Fruit fly (Drosophila melanogaster) whole organism, embryonic: Measurements from ENCODE around the gene Oseg1.

Source experiments
- Asciz ChIP-seq: fragments of 200-800 bp; sonication (Bioruptor generic); optimal IDR thresholded peaks from 2 replicates; lab custom pipeline; 2017; ENCODE audit warnings: missing biosample characterization, mild to moderate bottlenecking, missing genetic modification characterization, missing genetic modification reagents
- Atf3 ChIP-seq: fragments of 200-800 bp; sonication (Bioruptor generic); optimal IDR thresholded peaks from 3 replicates; lab custom pipeline; 2016; ENCODE audit warnings: missing biosample characterization, missing genetic modification characterization
- B-H1 ChIP-seq: fragments of 200-800 bp; sonication (Bioruptor generic); IDR thresholded peaks from 3 replicates; pipeline ENCODE4 v1.3.6; 2022; ENCODE audit warnings: missing biosample characterization, missing genetic modification characterization
- CG10565 ChIP-seq: fragments of 200-800 bp; sonication (Bioruptor generic); optimal IDR thresholded peaks from 3 replicates; lab custom pipeline; 2016; ENCODE audit warnings: missing biosample characterization, mild to moderate bottlenecking, missing genetic modification characterization
- CG12219 ChIP-seq: fragments of 200-800 bp; sonication (Bioruptor generic); optimal IDR thresholded peaks from 3 replicates; lab custom pipeline; 2018; ENCODE audit warnings: missing biosample characterization, mild to moderate bottlenecking, missing genetic modification characterization
- CG14441 ChIP-seq: fragments of 200-800 bp; sonication (Bioruptor generic); IDR thresholded peaks from 2 replicates; pipeline ENCODE4 v1.3.6; 2022; ENCODE audit warnings: missing biosample characterization, missing genetic modification characterization
- CG14860 ChIP-seq: fragments of 200-800 bp; sonication (Bioruptor generic); IDR thresholded peaks from 3 replicates; pipeline ENCODE4 v1.3.6; 2022; ENCODE audit warnings: missing biosample characterization, missing genetic modification characterization; ENCODE audit not compliant: partially characterized antibody
- CG17802 ChIP-seq: fragments of 200-800 bp; sonication (Bioruptor generic); optimal IDR thresholded peaks from 2 replicates; lab custom pipeline; 2018; ENCODE audit warnings: missing biosample characterization, mild to moderate bottlenecking, missing genetic modification characterization, moderate library complexity
- CG18262 ChIP-seq: fragments of 200-800 bp; optimal IDR thresholded peaks from 3 replicates; lab custom pipeline; 2019; ENCODE audit warnings: missing biosample characterization, mild to moderate bottlenecking, missing genetic modification characterization, moderate library complexity
- CG1832 ChIP-seq: fragments of 200-800 bp; sonication (Bioruptor generic); optimal IDR thresholded peaks from 2 replicates; lab custom pipeline; 2017; ENCODE audit warnings: missing biosample characterization, mild to moderate bottlenecking, missing genetic modification characterization, inconsistent platforms
- CG2129 ChIP-seq: fragments of 200-800 bp; sonication (Bioruptor generic); IDR thresholded peaks from 2 replicates; pipeline ENCODE4 v1.3.6; 2022; ENCODE audit warnings: missing biosample characterization, missing genetic modification characterization; ENCODE audit not compliant: partially characterized antibody
- CG30403 ChIP-seq: fragments of 200-800 bp; sonication (Bioruptor generic); optimal IDR thresholded peaks from 3 replicates; lab custom pipeline; 2016; ENCODE audit warnings: missing biosample characterization, missing genetic modification characterization
- CG3163 ChIP-seq: fragments of 200-800 bp; sonication (Bioruptor generic); optimal IDR thresholded peaks from 3 replicates; lab custom pipeline; 2016; ENCODE audit warnings: missing biosample characterization, missing genetic modification characterization
- CG33213 ChIP-seq: fragments of 200-800 bp; sonication (Bioruptor generic); optimal IDR thresholded peaks from 3 replicates; lab custom pipeline; 2016; ENCODE audit warnings: missing biosample characterization, missing genetic modification characterization
- CG3407 ChIP-seq: fragments of 200-800 bp; sonication (Bioruptor generic); optimal IDR thresholded peaks from 2 replicates; lab custom pipeline; 2018; ENCODE audit warnings: missing biosample characterization, mild to moderate bottlenecking, missing genetic modification characterization
- CG4328 ChIP-seq: fragments of 200-800 bp; sonication (Bioruptor generic); optimal IDR thresholded peaks from 3 replicates; lab custom pipeline; 2017; ENCODE audit warnings: missing biosample characterization, missing genetic modification reagents, missing genetic modification characterization
- CG6654 ChIP-seq: fragments of 200-800 bp; sonication (Bioruptor generic); optimal IDR thresholded peaks from 2 replicates; lab custom pipeline; 2017; ENCODE audit warnings: missing biosample characterization, mild to moderate bottlenecking, missing genetic modification characterization
- CG7786 ChIP-seq: fragments of 200-800 bp; sonication (Bioruptor generic); optimal IDR thresholded peaks from 2 replicates; lab custom pipeline; 2016; ENCODE audit warnings: missing biosample characterization, missing genetic modification characterization
- CG7839 ChIP-seq: fragments of 200-800 bp; sonication (Bioruptor generic); optimal IDR thresholded peaks from 3 replicates; lab custom pipeline; 2018; ENCODE audit warnings: missing biosample characterization, mild to moderate bottlenecking, missing genetic modification characterization, moderate library complexity
- Dek ChIP-seq: fragments of 200-800 bp; sonication (Bioruptor generic); optimal IDR thresholded peaks from 3 replicates; lab custom pipeline; 2019; ENCODE audit warnings: missing biosample characterization, mild to moderate bottlenecking, missing genetic modification characterization, moderate library complexity
- Elba2 ChIP-seq: fragments of 200-800 bp; sonication (Bioruptor generic); optimal IDR thresholded peaks from 3 replicates; lab custom pipeline; 2016; ENCODE audit warnings: missing biosample characterization, missing genetic modification characterization
- H2.0 ChIP-seq: fragments of 200-800 bp; sonication (Bioruptor generic); IDR thresholded peaks from 2 replicates; pipeline ENCODE4 v1.3.6; 2022; ENCODE audit warnings: missing biosample characterization, missing genetic modification characterization
- HLHmδ ChIP-seq: fragments of 200-800 bp; sonication (Bioruptor generic); optimal IDR thresholded peaks from 2 replicates; lab custom pipeline; 2018; ENCODE audit warnings: missing biosample characterization, mild to moderate bottlenecking, missing genetic modification characterization, moderate library complexity
- Lpt ChIP-seq: fragments of >200 bp; optimal IDR thresholded peaks from 2 replicates; lab custom pipeline; 2018; ENCODE audit warnings: missing biosample characterization, missing genetic modification characterization
- MESR4 ChIP-seq: fragments of 200-800 bp; sonication (Bioruptor generic); optimal IDR thresholded peaks from 2 replicates; lab custom pipeline; 2018; ENCODE audit warnings: missing biosample characterization, mild to moderate bottlenecking, missing genetic modification characterization, moderate library complexity
- Med ChIP-seq: fragments of 200-800 bp; sonication (Bioruptor generic); peaks from one replicate; lab custom pipeline; 2016; ENCODE audit warnings: missing biosample characterization, missing genetic modification characterization, mild to moderate bottlenecking, inconsistent platforms, moderate library complexity
- Meics ChIP-seq: fragments of 200-800 bp; sonication (Bioruptor generic); optimal IDR thresholded peaks from 2 replicates; lab custom pipeline; 2017; ENCODE audit warnings: missing biosample characterization, mild to moderate bottlenecking, missing genetic modification characterization
- NC2α ChIP-seq: fragments of 200-800 bp; sonication (Bioruptor generic); optimal IDR thresholded peaks from 2 replicates; lab custom pipeline; 2016; ENCODE audit warnings: missing biosample characterization, missing genetic modification characterization
- Neu2 ChIP-seq: fragments of 200-800 bp; sonication (Bioruptor generic); optimal IDR thresholded peaks from 3 replicates; lab custom pipeline; 2016; ENCODE audit warnings: missing biosample characterization, missing genetic modification characterization, borderline replicate concordance
- Ptx1 ChIP-seq: fragments of 200-800 bp; sonication (Bioruptor generic); IDR thresholded peaks from 2 replicates; pipeline ENCODE4 v1.3.6; 2022; ENCODE audit warnings: missing biosample characterization, missing genetic modification characterization
- Spps ChIP-seq: fragments of 200-800 bp; sonication (Bioruptor generic); optimal IDR thresholded peaks from 2 replicates; lab custom pipeline; 2018; ENCODE audit warnings: missing biosample characterization, mild to moderate bottlenecking, missing genetic modification characterization
- bigmax ChIP-seq: fragments of 200-800 bp; sonication (Bioruptor generic); optimal IDR thresholded peaks from 2 replicates; lab custom pipeline; 2018; ENCODE audit warnings: missing biosample characterization, mild to moderate bottlenecking, missing genetic modification characterization
- bowl ChIP-seq: fragments of 200-800 bp; sonication (Bioruptor generic); IDR thresholded peaks from 2 replicates; pipeline ENCODE4 v1.3.6; 2022; ENCODE audit warnings: missing biosample characterization, missing genetic modification characterization
- cato ChIP-seq: fragments of 200-800 bp; sonication (Bioruptor generic); optimal IDR thresholded peaks from 2 replicates; lab custom pipeline; 2016; ENCODE audit warnings: missing biosample characterization, missing genetic modification characterization, borderline replicate concordance
- caup ChIP-seq: fragments of 200-800 bp; sonication (Bioruptor generic); optimal IDR thresholded peaks from 3 replicates; lab custom pipeline; 2017; ENCODE audit warnings: missing biosample characterization, mild to moderate bottlenecking, missing genetic modification characterization, moderate library complexity; ENCODE audit not compliant: severe bottlenecking
- chinmo ChIP-seq: fragments of 200-800 bp; sonication (Bioruptor generic); IDR thresholded peaks from 4 replicates; pipeline ENCODE4 v1.3.6; 2022; ENCODE audit warnings: missing biosample characterization, missing genetic modification characterization; ENCODE audit not compliant: partially characterized antibody
- crp ChIP-seq, 2 experiments: fragments of 200-800 bp; sonication (Bioruptor generic); optimal IDR thresholded peaks; 2 replicates in 1 of 2; 3 replicates in 1 of 2; lab custom pipeline; 2017; ENCODE audit warnings: missing biosample characterization in 2 of 2, missing genetic modification characterization in 2 of 2, mild to moderate bottlenecking in 1 of 2, moderate library complexity in 1 of 2
- da ChIP-seq: fragments of 200-800 bp; sonication (Bioruptor generic); optimal IDR thresholded peaks from 2 replicates; lab custom pipeline; 2016; ENCODE audit warnings: missing biosample characterization, missing genetic modification characterization
- dimm ChIP-seq: fragments of 200-800 bp; sonication (Bioruptor generic); IDR thresholded peaks from 2 replicates; pipeline ENCODE4 v1.3.6; 2022; ENCODE audit warnings: missing biosample characterization, missing genetic modification characterization
- dysf ChIP-seq: fragments of 200-800 bp; sonication (Bioruptor generic); IDR thresholded peaks from 3 replicates; pipeline ENCODE4 v1.3.6; 2022; ENCODE audit warnings: missing biosample characterization, missing genetic modification characterization
- fd102C ChIP-seq: fragments of 200-800 bp; sonication (Bioruptor generic); optimal IDR thresholded peaks from 2 replicates; lab custom pipeline; 2018; ENCODE audit warnings: missing biosample characterization, mild to moderate bottlenecking, missing genetic modification characterization, moderate library complexity
- grau ChIP-seq: fragments of 200-800 bp; optimal IDR thresholded peaks from 3 replicates; lab custom pipeline; 2019; ENCODE audit warnings: missing biosample characterization, mild to moderate bottlenecking, missing genetic modification characterization, moderate library complexity
- nerfin-1 ChIP-seq: fragments of 200-800 bp; sonication (Bioruptor generic); optimal IDR thresholded peaks from 3 replicates; lab custom pipeline; 2019; ENCODE audit warnings: missing biosample characterization, mild to moderate bottlenecking, missing genetic modification characterization, moderate library complexity
- nerfin-2 ChIP-seq: fragments of 200-800 bp; sonication (Bioruptor generic); IDR thresholded peaks from 2 replicates; pipeline ENCODE4 v1.3.6; 2022; ENCODE audit warnings: missing biosample characterization, missing genetic modification characterization; ENCODE audit not compliant: partially characterized antibody
- repo ChIP-seq: fragments of 200-800 bp; sonication (Bioruptor generic); optimal IDR thresholded peaks from 2 replicates; lab custom pipeline; 2016; ENCODE audit warnings: missing biosample characterization, missing genetic modification characterization
- run ChIP-seq: fragments of 200-800 bp; sonication (Bioruptor generic); optimal IDR thresholded peaks from 3 replicates; lab custom pipeline; 2018; ENCODE audit warnings: missing biosample characterization, mild to moderate bottlenecking, missing genetic modification characterization
- shn ChIP-seq: fragments of 200-800 bp; sonication (Bioruptor generic); optimal IDR thresholded peaks from 3 replicates; lab custom pipeline; 2016; ENCODE audit warnings: missing biosample characterization, missing genetic modification characterization
- trem ChIP-seq: fragments of 200-800 bp; optimal IDR thresholded peaks from 3 replicates; lab custom pipeline; 2019; ENCODE audit warnings: missing biosample characterization, mild to moderate bottlenecking, missing genetic modification characterization, moderate library complexity
- trh ChIP-seq: fragments of 200-800 bp; sonication (Bioruptor generic); optimal IDR thresholded peaks from 2 replicates; lab custom pipeline; 2016; ENCODE audit warnings: missing biosample characterization, missing genetic modification characterization
- unpg ChIP-seq: fragments of 200-800 bp; sonication (Bioruptor generic); optimal IDR thresholded peaks from 3 replicates; lab custom pipeline; 2018; ENCODE audit warnings: missing biosample characterization, mild to moderate bottlenecking, missing genetic modification characterization, moderate library complexity
- vfl ChIP-seq: fragments of 200-800 bp; sonication (Bioruptor generic); optimal IDR thresholded peaks from 2 replicates; lab custom pipeline; 2016; ENCODE audit warnings: missing biosample characterization, missing genetic modification characterization

Oseg1 gene

DNA sequence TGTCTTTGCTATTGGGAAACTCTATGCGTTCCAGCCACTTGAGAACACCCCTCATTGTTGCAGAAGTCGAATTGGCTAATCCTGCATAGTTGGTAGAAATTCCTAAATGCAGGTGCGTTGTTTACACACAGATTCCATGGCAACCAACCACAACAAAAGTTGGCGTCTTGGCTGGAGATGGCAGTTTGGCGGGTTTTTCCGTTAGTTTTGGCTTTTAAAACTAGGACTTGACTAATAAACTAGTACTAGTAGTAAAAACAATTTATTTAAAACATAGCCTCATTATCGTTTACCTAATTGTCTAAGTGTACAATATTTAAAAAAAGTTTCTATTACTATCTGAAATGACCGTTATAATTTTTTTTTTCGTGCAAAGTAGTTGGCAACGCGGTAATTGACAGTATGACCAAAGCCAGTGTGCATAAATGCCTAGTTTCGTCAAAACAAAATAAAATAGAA lies 1.2 kb downstream of the Oseg1 start, which contains the start of gene Exo70 (continued):
- no peak for TF ChIP-seq fd102C (GFP tag; lab: Kevin White, UChicago)
- TF ChIP-seq caup (GFP tag; lab: Kevin White, UChicago), result no peak
- no peak for TF ChIP-seq Asciz (GFP tag; lab: Kevin White, UChicago)
- TF ChIP-seq crp (GFP tag; optimal IDR thresholded peaks at IDR 0.05; lab: Kevin White, UChicago), result no peak
- no peak for TF ChIP-seq MESR4 (GFP tag; lab: Kevin White, UChicago)
- no peak for TF ChIP-seq Atf3 (GFP tag; lab: Kevin White, UChicago)
- no peak for TF ChIP-seq CG4328 (GFP tag; lab: Kevin White, UChicago)
- TF ChIP-seq CG18262, result no peak
- no peak for TF ChIP-seq nerfin-2
- no peak for TF ChIP-seq run (tag; lab: Kevin White, UChicago)
- no peak for TF ChIP-seq trh (GFP tag; lab: Kevin White, UChicago)
- TF ChIP-seq unpg, result no peak
- no peak for TF ChIP-seq vfl (GFP tag; lab: Kevin White, UChicago)
- TF ChIP-seq Med (GFP tag; lab: Kevin White, UChicago), result peak; percentile 61
- no peak for TF ChIP-seq CG12219 (GFP tag; lab: Kevin White, UChicago)
- TF ChIP-seq Meics, result no peak
- TF ChIP-seq bigmax (GFP tag; lab: Kevin White, UChicago), result no peak
- TF ChIP-seq da (GFP tag; lab: Kevin White, UChicago), result no peak
- no peak for TF ChIP-seq grau (tag; lab: Kevin White, UChicago)
- TF ChIP-seq HLHmδ (GFP tag; lab: Kevin White, UChicago), result no peak
- no peak for TF ChIP-seq Neu2
- no peak for TF ChIP-seq dimm
- TF ChIP-seq CG10565 (GFP tag; lab: Kevin White, UChicago), result no peak
- no peak for TF ChIP-seq CG7839 (tag; lab: Kevin White, UChicago)
- no peak for TF ChIP-seq CG14860 (GFP tag; lab: Robert Waterston, UW)
- TF ChIP-seq CG33213 (GFP tag; lab: Kevin White, UChicago), result no peak
- TF ChIP-seq Elba2 (GFP tag; lab: Kevin White, UChicago), result peak; percentile 71
- TF ChIP-seq dysf (GFP tag; lab: Robert Waterston, UW), result no peak
- TF ChIP-seq Lpt (GFP tag; lab: Kevin White, UChicago), result no peak
- TF ChIP-seq CG14441 (GFP tag; lab: Robert Waterston, UW), result no peak
- peak; percentile 32 for TF ChIP-seq CG30403
- TF ChIP-seq CG7786 (GFP tag; lab: Kevin White, UChicago), result no peak
- no peak for TF ChIP-seq repo (GFP tag; lab: Kevin White, UChicago)
- TF ChIP-seq Spps (tag; lab: Kevin White, UChicago), result no peak
- TF ChIP-seq cato (GFP tag; lab: Kevin White, UChicago), result no peak
- no peak for TF ChIP-seq shn (GFP tag; lab: Kevin White, UChicago)
- no peak for TF ChIP-seq CG3407 (GFP tag; lab: Kevin White, UChicago)
- TF ChIP-seq CG17802 (tag; lab: Kevin White, UChicago), result no peak
- TF ChIP-seq Dek (tag; lab: Kevin White, UChicago), result no peak
- peak; percentile 84 for TF ChIP-seq nerfin-1 (tag; lab: Kevin White, UChicago)
- TF ChIP-seq CG6654, result no peak
- TF ChIP-seq bowl (GFP tag; lab: Robert Waterston, UW), result no peak
- no peak for TF ChIP-seq chinmo (GFP tag; lab: Robert Waterston, UW)
- no peak for TF ChIP-seq NC2α
- no peak for TF ChIP-seq B-H1 (GFP tag; lab: Robert Waterston, UW)
- no peak for TF ChIP-seq H2.0 (GFP tag; lab: Robert Waterston, UW)
- TF ChIP-seq Ptx1 (GFP tag; lab: Robert Waterston, UW), result no peak
- TF ChIP-seq trem (tag; lab: Kevin White, UChicago), result peak; percentile 50
- TF ChIP-seq CG3163 (GFP tag; lab: Kevin White, UChicago), result no peak
- TF ChIP-seq CG2129, result no peak
- TF ChIP-seq CG1832 (GFP tag; lab: Kevin White, UChicago), result no peak
